Worm (Caenorhabditis elegans) whole organism, early embryonic: Measurements from ENCODE around the gene srg-3.

Experiments
- B0310.2 ChIP-seq: sonication (generic microtip); optimal IDR thresholded peaks from 2 replicates; lab custom pipeline; 2016; ENCODE audit warnings: mild to moderate bottlenecking, missing genetic modification characterization, missing compliant biosample characterization
- F13C5.2 ChIP-seq: sonication (generic microtip); optimal IDR thresholded peaks from 2 replicates; lab custom pipeline; 2017; ENCODE audit warnings: mild to moderate bottlenecking, missing genetic modification characterization, inconsistent platforms, missing compliant biosample characterization
- ama-1 ChIP-seq: fragments of 150-350 bp; optimal IDR thresholded peaks from 2 replicates; lab custom pipeline; 2014
- ceh-36 ChIP-seq: sonication (generic microtip); optimal IDR thresholded peaks from 2 replicates; lab custom pipeline; 2016; ENCODE audit warnings: missing genetic modification characterization, inconsistent platforms, missing compliant biosample characterization
- ets-7 ChIP-seq: sonication (generic microtip); optimal IDR thresholded peaks from 2 replicates; lab custom pipeline; 2016; ENCODE audit warnings: missing genotype, missing genetic modification characterization, missing compliant biosample characterization
- flt-1 ChIP-seq: fragments of 200-800 bp; sonication (Bioruptor generic); IDR thresholded peaks from 2 replicates; pipeline ENCODE4 v1.3.6; 2022; ENCODE audit warnings: missing genetic modification characterization, missing compliant biosample characterization
- scrt-1 ChIP-seq: fragments of 200-800 bp; sonication (Bioruptor generic); IDR thresholded peaks from 2 replicates; pipeline ENCODE4 v1.3.6; 2022; ENCODE audit warnings: missing genetic modification characterization, missing compliant biosample characterization
- tra-4 ChIP-seq: sonication (generic microtip); optimal IDR thresholded peaks from 2 replicates; lab custom pipeline; 2017; ENCODE audit warnings: missing genetic modification characterization, missing compliant biosample characterization

DNA sequence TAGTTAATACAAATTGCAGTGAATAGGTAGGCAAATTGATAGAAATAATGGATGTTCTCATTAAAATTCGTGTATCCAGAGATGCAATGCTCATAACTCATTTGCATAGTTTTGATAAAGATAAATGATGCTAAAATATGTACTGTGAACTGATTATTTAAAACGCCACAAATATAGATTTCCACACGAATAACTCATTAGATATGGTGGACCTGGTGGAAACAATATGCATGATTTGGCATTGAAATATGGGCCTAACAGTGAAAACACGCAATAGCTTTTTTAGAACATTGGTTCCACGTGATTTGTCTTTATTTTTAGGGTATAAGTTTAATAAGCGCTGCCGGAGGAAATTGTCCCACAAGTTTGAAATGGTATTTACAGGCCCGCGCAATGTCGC is at the start of gene srg-3:
- TF ChIP-seq ceh-36 (tag; lab: Kevin White, UChicago) (no peak), scrt-1 (GFP tag; lab: Robert Waterston, UW) (no peak), ama-1 (lab: Kevin White, UChicago) (no peak), ets-7 (no peak), B0310.2 (no peak), F13C5.2 (tag; lab: Kevin White, UChicago) (no peak), tra-4 (tag; lab: Kevin White, UChicago) (no peak), flt-1 (no peak)
